Fruit fly (Drosophila melanogaster): ENCODE data around the gene CG42831.

The CG42831 gene

DNA sequence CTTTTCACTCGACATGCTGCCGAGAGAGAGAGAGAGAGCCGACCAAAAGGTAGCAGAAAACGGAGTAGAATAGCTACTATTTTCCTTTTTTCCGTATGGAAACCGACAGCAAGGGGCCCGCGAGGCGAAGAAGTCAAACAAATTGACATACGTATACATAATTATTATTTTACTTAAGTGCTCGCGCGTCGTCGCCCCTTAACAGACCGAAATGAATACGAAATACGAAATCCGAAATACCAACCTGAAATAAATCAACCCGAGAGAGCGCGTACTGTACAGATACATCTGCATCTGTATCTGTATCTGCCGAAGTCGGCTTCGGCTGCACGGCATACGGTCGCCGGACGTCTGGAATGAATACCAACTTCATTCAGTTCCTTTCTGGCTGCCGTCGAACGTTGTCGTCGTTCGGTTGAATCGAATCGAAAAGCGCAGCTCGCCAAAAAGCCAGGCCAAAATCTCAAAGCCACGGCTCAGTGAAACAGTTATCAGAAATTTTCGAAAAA is 43.0 kb downstream of the CG42831 start:
- TF ChIP-seq achi (GFP tag; optimal IDR thresholded peaks at IDR 0.05) (peak; percentile 25), dac (GFP tag; optimal IDR thresholded peaks at IDR 0.05) (no peak), vri (GFP tag; optimal IDR thresholded peaks at IDR 0.05) (peak; percentile 37), CG11294 (GFP tag; IDR thresholded peaks at IDR 0.05) (no peak; the same call in 1 of the 2 replicates), esn (GFP tag; optimal IDR thresholded peaks at IDR 0.05) (peak; percentile 32), CG3919 (GFP tag; optimal IDR thresholded peaks at IDR 0.05) (peak; percentile 40), dsx (GFP tag; optimal IDR thresholded peaks at IDR 0.05; ENCODE audit: poor library complexity, severe bottlenecking) (peak; percentile 61), Eip75B (GFP tag; optimal IDR thresholded peaks at IDR 0.05) (peak; percentile 38), CG1621 (tag; optimal IDR thresholded peaks at IDR 0.05) (peak; percentile 59), CG31627 (GFP tag; optimal IDR thresholded peaks at IDR 0.05) (no peak), CG7368 (GFP tag; optimal IDR thresholded peaks at IDR 0.05) (no peak), Eip93F (GFP tag; optimal IDR thresholded peaks at IDR 0.05) (peak; percentile 85), fkh (GFP tag; optimal IDR thresholded peaks at IDR 0.05) (peak; percentile 93), Smox (GFP tag; optimal IDR thresholded peaks at IDR 0.05) (peak; percentile 14), lz (GFP tag; optimal IDR thresholded peaks at IDR 0.05) (peak; percentile 37), salr (GFP tag; optimal IDR thresholded peaks at IDR 0.05) (peak in 1 of 2 experiments; percentile 31), CG11902 (GFP tag; optimal IDR thresholded peaks at IDR 0.05) (no peak), Sox14 (GFP tag; optimal IDR thresholded peaks at IDR 0.05) (peak; percentile 74), CG8632 (GFP tag; optimal IDR thresholded peaks at IDR 0.05) (no peak), Ets96B (tag; optimal IDR thresholded peaks at IDR 0.05) (peak; percentile 2), Ets21C (GFP tag; optimal IDR thresholded peaks at IDR 0.05) (no peak), CG4318 (GFP tag; optimal IDR thresholded peaks at IDR 0.05) (no peak), topi (GFP tag; optimal IDR thresholded peaks at IDR 0.05) (peak; percentile 21), Met (GFP tag; optimal IDR thresholded peaks at IDR 0.05) (peak; percentile 66), CG11762 (GFP tag; optimal IDR thresholded peaks at IDR 0.05; ENCODE audit: insufficient read depth) (peak; percentile 21), CG3032 (tag; optimal IDR thresholded peaks at IDR 0.05) (peak; percentile 24), CG10631 (GFP tag; optimal IDR thresholded peaks at IDR 0.05) (no peak), acj6 (GFP tag; optimal IDR thresholded peaks at IDR 0.05) (no peak), Hr38 (GFP tag; optimal IDR thresholded peaks at IDR 0.05) (no peak), ss (GFP tag; optimal IDR thresholded peaks at IDR 0.05) (peak; percentile 62 to 69), CG6792 (GFP tag; optimal IDR thresholded peaks at IDR 0.05) (no peak), Hr4 (GFP tag; optimal IDR thresholded peaks at IDR 0.05) (no peak), CG10669 (GFP tag; optimal IDR thresholded peaks at IDR 0.05) (peak; percentile 0), Hr39 (GFP tag; optimal IDR thresholded peaks at IDR 0.05) (no peak), CG8319 (GFP tag; optimal IDR thresholded peaks at IDR 0.05) (no peak), CG6163 (GFP tag; IDR thresholded peaks at IDR 0.05) (peak; percentile 74), Sox15 (GFP tag; optimal IDR thresholded peaks at IDR 0.05) (no peak), CG6854 (GFP tag; optimal IDR thresholded peaks at IDR 0.05) (peak; percentile 25), Blimp-1 (GFP tag; optimal IDR thresholded peaks at IDR 0.05) (peak; percentile 28), pdm3 (GFP tag; optimal IDR thresholded peaks at IDR 0.05) (no peak), fd85E (GFP tag; optimal IDR thresholded peaks at IDR 0.05) (no peak), CG34406 (GFP tag; optimal IDR thresholded peaks at IDR 0.05) (peak; percentile 34), CG32006 (GFP tag; optimal IDR thresholded peaks at IDR 0.05) (no peak), CG9139 (GFP tag; optimal IDR thresholded peaks at IDR 0.05) (peak; percentile 61), eg (GFP tag; IDR thresholded peaks at IDR 0.05) (peak; percentile 64), fd59A (GFP tag; optimal IDR thresholded peaks at IDR 0.05) (no peak), CG16779 (tag; optimal IDR thresholded peaks at IDR 0.05) (peak; percentile 31), CG15336 (GFP tag; IDR thresholded peaks at IDR 0.05) (peak; percentile 66), Sox102F (GFP tag; optimal IDR thresholded peaks at IDR 0.05) (peak; percentile 61), CG8119 (GFP tag; IDR thresholded peaks at IDR 0.05) (peak; percentile 32; the same call in 1 of the 3 replicates), Eip78C (GFP tag) (no peak), Gug (GFP tag; IDR thresholded peaks at IDR 0.05) (peak; percentile 17; the same call in 1 of the 2 replicates)

Data from whole organism, prepupa.